Fruit fly (Drosophila melanogaster) whole organism, embryonic: ENCODE measurements around the gene Tmtc4.
A peak's percentile ranks its signal among the peaks of the same experiment; 100 is the strongest.

ENCODE experiments used
- ATbp ChIP-seq: fragments of 200-800 bp; sonication (Bioruptor generic); optimal IDR thresholded peaks from 2 replicates; lab custom pipeline; 2017; ENCODE audit warnings: missing biosample characterization, mild to moderate bottlenecking, missing genetic modification characterization, missing genetic modification reagents
- Antp ChIP-seq: fragments of 200-800 bp; sonication (Bioruptor generic); optimal IDR thresholded peaks from 3 replicates; lab custom pipeline; 2016; ENCODE audit warnings: missing biosample characterization, missing genetic modification characterization
- Asciz ChIP-seq: fragments of 200-800 bp; sonication (Bioruptor generic); optimal IDR thresholded peaks from 2 replicates; lab custom pipeline; 2017; ENCODE audit warnings: missing biosample characterization, mild to moderate bottlenecking, missing genetic modification characterization, missing genetic modification reagents
- CG10209 ChIP-seq: fragments of 200-800 bp; sonication (Bioruptor generic); optimal IDR thresholded peaks from 3 replicates; lab custom pipeline; 2017; ENCODE audit warnings: missing biosample characterization, mild to moderate bottlenecking, missing genetic modification characterization, missing genetic modification reagents
- CG10274 ChIP-seq: fragments of 200-800 bp; sonication (Bioruptor generic); optimal IDR thresholded peaks from 3 replicates; lab custom pipeline; 2017; ENCODE audit warnings: missing biosample characterization, mild to moderate bottlenecking, missing genetic modification characterization
- CG10431 ChIP-seq: fragments of 200-800 bp; sonication (Bioruptor generic); optimal IDR thresholded peaks from 3 replicates; lab custom pipeline; 2018; ENCODE audit warnings: missing biosample characterization, mild to moderate bottlenecking, missing genetic modification characterization
- CG10462 ChIP-seq: fragments of 200-800 bp; sonication (Bioruptor generic); optimal IDR thresholded peaks from 2 replicates; lab custom pipeline; 2016; ENCODE audit warnings: missing biosample characterization, missing genetic modification characterization
- CG14667 ChIP-seq: fragments of 200-800 bp; sonication (Bioruptor generic); IDR thresholded peaks from 2 replicates; pipeline ENCODE4 v1.3.6; 2022; ENCODE audit warnings: missing biosample characterization, missing genetic modification characterization
- CG14710 ChIP-seq: fragments of 200-800 bp; sonication (Bioruptor generic); optimal IDR thresholded peaks from 3 replicates; lab custom pipeline; 2019; ENCODE audit warnings: missing biosample characterization, mild to moderate bottlenecking, missing genetic modification characterization, moderate library complexity
- CG1603 ChIP-seq: fragments of 200-800 bp; sonication (Bioruptor generic); optimal IDR thresholded peaks from 2 replicates; lab custom pipeline; 2019; ENCODE audit warnings: missing biosample characterization, mild to moderate bottlenecking, missing genetic modification characterization, moderate library complexity
- CG16813 ChIP-seq: fragments of 200-800 bp; sonication (Bioruptor generic); IDR thresholded peaks from 3 replicates; pipeline ENCODE4 v1.3.6; 2022; ENCODE audit warnings: missing biosample characterization, missing genetic modification characterization; ENCODE audit not compliant: partially characterized antibody
- CG34224 ChIP-seq: fragments of 200-800 bp; sonication (Bioruptor generic); IDR thresholded peaks from 3 replicates; pipeline ENCODE4 v1.3.6; 2022; ENCODE audit warnings: missing biosample characterization, missing genetic modification characterization; ENCODE audit not compliant: partially characterized antibody
- CG34422 ChIP-seq: fragments of 200-800 bp; sonication (Bioruptor generic); IDR thresholded peaks from 3 replicates; pipeline ENCODE4 v1.3.6; 2022; ENCODE audit warnings: missing biosample characterization, missing genetic modification characterization
- CG3838 ChIP-seq: fragments of 200-800 bp; sonication (Bioruptor generic); optimal IDR thresholded peaks from 3 replicates; lab custom pipeline; 2016; ENCODE audit warnings: missing biosample characterization, missing genetic modification characterization
- CG3995 ChIP-seq: fragments of 200-800 bp; sonication (Bioruptor generic); optimal IDR thresholded peaks from 3 replicates; lab custom pipeline; 2016; ENCODE audit warnings: missing biosample characterization, missing genetic modification characterization
- CG42726 ChIP-seq: fragments of 200-800 bp; sonication (Bioruptor generic); IDR thresholded peaks from 2 replicates; pipeline ENCODE4 v1.3.6; 2022; ENCODE audit warnings: missing biosample characterization, missing genetic modification characterization; ENCODE audit not compliant: partially characterized antibody
- CG4617 ChIP-seq: fragments of 200-800 bp; sonication (Bioruptor generic); optimal IDR thresholded peaks from 3 replicates; lab custom pipeline; 2016; ENCODE audit warnings: missing biosample characterization, missing genetic modification characterization, borderline replicate concordance
- CG6254 ChIP-seq: fragments of 200-800 bp; sonication (Bioruptor generic); optimal IDR thresholded peaks from 3 replicates; lab custom pipeline; 2017; ENCODE audit warnings: mild to moderate bottlenecking, missing biosample characterization, missing genetic modification reagents, missing genetic modification characterization
- CG6689 ChIP-seq: fragments of 200-800 bp; sonication (Bioruptor generic); IDR thresholded peaks from 2 replicates; pipeline ENCODE4 v1.3.6; 2022; ENCODE audit warnings: missing biosample characterization, missing genetic modification characterization
- CG7928 ChIP-seq: fragments of 200-800 bp; sonication (Bioruptor generic); optimal IDR thresholded peaks from 2 replicates; lab custom pipeline; 2017; ENCODE audit warnings: missing biosample characterization, mild to moderate bottlenecking, missing genetic modification characterization
- Dek ChIP-seq: fragments of 200-800 bp; sonication (Bioruptor generic); optimal IDR thresholded peaks from 3 replicates; lab custom pipeline; 2019; ENCODE audit warnings: missing biosample characterization, mild to moderate bottlenecking, missing genetic modification characterization, moderate library complexity
- E2f2 ChIP-seq: fragments of 200-800 bp; sonication (Bioruptor generic); IDR thresholded peaks from 2 replicates; pipeline ENCODE4 v1.3.6; 2022; ENCODE audit warnings: missing biosample characterization, missing genetic modification characterization
- MBD-R2 ChIP-seq: fragments of 200-800 bp; sonication (Bioruptor generic); IDR thresholded peaks from 2 replicates; pipeline ENCODE4 v1.3.6; 2022; ENCODE audit warnings: missing biosample characterization, missing genetic modification characterization
- MTF-1 ChIP-seq: fragments of 200-800 bp; sonication (Bioruptor generic); optimal IDR thresholded peaks from 2 replicates; lab custom pipeline; 2018; ENCODE audit warnings: missing biosample characterization, mild to moderate bottlenecking, missing genetic modification characterization, borderline replicate concordance
- Med ChIP-seq: fragments of 200-800 bp; sonication (Bioruptor generic); peaks from one replicate; lab custom pipeline; 2016; ENCODE audit warnings: missing biosample characterization, missing genetic modification characterization, mild to moderate bottlenecking, inconsistent platforms, moderate library complexity
- NC2β ChIP-seq: fragments of 200-800 bp; sonication (Bioruptor generic); optimal IDR thresholded peaks from 2 replicates; lab custom pipeline; 2016; ENCODE audit warnings: missing biosample characterization, missing genetic modification characterization
- Optix ChIP-seq: fragments of 200-800 bp; sonication (Bioruptor generic); IDR thresholded peaks from 3 replicates; pipeline ENCODE4 v1.3.6; 2022; ENCODE audit warnings: missing biosample characterization, missing genetic modification characterization
- Sin3A ChIP-seq: fragments of >200 bp; optimal IDR thresholded peaks from 2 replicates; lab custom pipeline; 2018
- Usf ChIP-seq: fragments of 200-800 bp; sonication (Bioruptor generic); optimal IDR thresholded peaks from 2 replicates; lab custom pipeline; 2017; ENCODE audit warnings: missing genotype, missing biosample characterization, missing genetic modification characterization
- amos ChIP-seq: fragments of 200-800 bp; sonication (Bioruptor generic); IDR thresholded peaks from 2 replicates; pipeline ENCODE4 v1.3.6; 2022; ENCODE audit warnings: missing biosample characterization, missing genetic modification characterization; ENCODE audit not compliant: partially characterized antibody
- ato ChIP-seq: fragments of 200-800 bp; sonication (Bioruptor generic); IDR thresholded peaks from 2 replicates; pipeline ENCODE4 v1.3.6; 2022; ENCODE audit warnings: missing biosample characterization, missing genetic modification characterization; ENCODE audit not compliant: partially characterized antibody
- az2 ChIP-seq: fragments of 200-800 bp; sonication (Bioruptor generic); optimal IDR thresholded peaks from 3 replicates; lab custom pipeline; 2016; ENCODE audit warnings: missing biosample characterization, missing genetic modification characterization
- chinmo ChIP-seq: fragments of 200-800 bp; sonication (Bioruptor generic); IDR thresholded peaks from 4 replicates; pipeline ENCODE4 v1.3.6; 2022; ENCODE audit warnings: missing biosample characterization, missing genetic modification characterization; ENCODE audit not compliant: partially characterized antibody
- en ChIP-seq: fragments of 200-800 bp; sonication (Bioruptor generic); optimal IDR thresholded peaks from 2 replicates; lab custom pipeline; 2016; ENCODE audit warnings: missing biosample characterization, missing genetic modification characterization
- ewg ChIP-seq: fragments of 200-800 bp; sonication (Bioruptor generic); optimal IDR thresholded peaks from 3 replicates; lab custom pipeline; 2017; ENCODE audit warnings: mild to moderate bottlenecking, missing biosample characterization, missing genetic modification reagents, missing genetic modification characterization
- exex ChIP-seq: fragments of 200-800 bp; sonication (Bioruptor generic); optimal IDR thresholded peaks from 4 replicates; lab custom pipeline; 2018; ENCODE audit warnings: missing biosample characterization, mild to moderate bottlenecking, missing genetic modification characterization, moderate library complexity
- mirr ChIP-seq: fragments of 200-800 bp; sonication (Bioruptor generic); optimal IDR thresholded peaks from 3 replicates; lab custom pipeline; 2018; ENCODE audit warnings: missing biosample characterization, mild to moderate bottlenecking, missing genetic modification characterization
- nerfin-2 ChIP-seq: fragments of 200-800 bp; sonication (Bioruptor generic); IDR thresholded peaks from 2 replicates; pipeline ENCODE4 v1.3.6; 2022; ENCODE audit warnings: missing biosample characterization, missing genetic modification characterization; ENCODE audit not compliant: partially characterized antibody
- pan ChIP-seq, 4 experiments: fragments of >200 bp in 3 of 4; fragments of 200-800 bp in 1 of 4; sonication (Bioruptor generic) in 1 of 4; optimal IDR thresholded peaks in 3 of 4; IDR thresholded peaks in 1 of 4; 2 replicates each; pipeline versions ENCODE4 v1.3.6 to Lab custom; 2017 to 2022; ENCODE audit warnings: missing biosample characterization in 2 of 4, missing genetic modification characterization in 2 of 4, mixed read lengths in 1 of 4
- run ChIP-seq: fragments of 200-800 bp; sonication (Bioruptor generic); optimal IDR thresholded peaks from 3 replicates; lab custom pipeline; 2018; ENCODE audit warnings: missing biosample characterization, mild to moderate bottlenecking, missing genetic modification characterization
- sens ChIP-seq: fragments of 200-800 bp; sonication (Bioruptor generic); peaks from one replicate; lab custom pipeline; 2016; ENCODE audit warnings: missing biosample characterization, missing genetic modification characterization
- tgo ChIP-seq: fragments of 200-800 bp; sonication (Bioruptor generic); IDR thresholded peaks from 3 replicates; pipeline ENCODE4 v1.3.6; 2022; ENCODE audit warnings: missing biosample characterization, missing genetic modification characterization
- trem ChIP-seq: fragments of 200-800 bp; optimal IDR thresholded peaks from 3 replicates; lab custom pipeline; 2019; ENCODE audit warnings: missing biosample characterization, mild to moderate bottlenecking, missing genetic modification characterization, moderate library complexity
- ttk ChIP-seq: fragments of 200-800 bp; sonication (Bioruptor generic); IDR thresholded peaks from 2 replicates; pipeline ENCODE4 v2.1.2; 2022; ENCODE audit warnings: missing biosample characterization, missing genetic modification characterization
- tup ChIP-seq: fragments of 200-800 bp; sonication (Bioruptor generic); optimal IDR thresholded peaks from 2 replicates; lab custom pipeline; 2016; ENCODE audit warnings: missing biosample characterization, mild to moderate bottlenecking, missing genetic modification characterization, moderate library complexity
- zen2 ChIP-seq: fragments of 200-800 bp; sonication (Bioruptor generic); IDR thresholded peaks from 3 replicates; pipeline ENCODE4 v1.3.6; 2022; ENCODE audit warnings: missing biosample characterization, missing genetic modification characterization; ENCODE audit not compliant: partially characterized antibody

The Tmtc4 gene

dm6 chr3R:15356645-15357431 lies 5.8 kb downstream of the Tmtc4 start, which contains the start of the genes Atg4b and Hibch (continued):
- TF ChIP-seq CG10431 (GFP tag; lab: Kevin White, UChicago) (peak; percentile 46), az2 (peak; percentile 82), CG7928 (GFP tag; lab: Kevin White, UChicago) (peak; percentile 55), CG14667 (GFP tag; lab: Robert Waterston, UW) (peak; percentile 75), trem (peak; percentile 87), CG3995 (GFP tag; lab: Kevin White, UChicago) (peak; percentile 57)
- TF ChIP-seq, all 482 proteins: peak for 317

dm6 chr3R:15361490-15361889 lies 10.5 kb downstream of the Tmtc4 start, which contains the start of the genes Cog2 and Trax:
Gene Cog2 (minus strand): TSS chr3R:15361657.
Gene Trax (plus strand): TSS chr3R:15361692.
- TF ChIP-seq en, result no peak
- no peak for TF ChIP-seq exex (tag; lab: Kevin White, UChicago)
- TF ChIP-seq run (tag; lab: Kevin White, UChicago), result no peak
- peak; percentile 92 for TF ChIP-seq zen2 (GFP tag; lab: Robert Waterston, UW)
- peak; percentile 49 for TF ChIP-seq CG4617 (GFP tag; lab: Kevin White, UChicago)
- TF ChIP-seq CG16813 (GFP tag; lab: Robert Waterston, UW), result peak; percentile 77
- TF ChIP-seq sens, result no peak
- no peak for TF ChIP-seq Dek (tag; lab: Kevin White, UChicago)
- no peak for TF ChIP-seq Usf (GFP tag; lab: Kevin White, UChicago)
- no peak for TF ChIP-seq MTF-1 (GFP tag; lab: Kevin White, UChicago)
- no peak for TF ChIP-seq NC2β (GFP tag; lab: Kevin White, UChicago)
- peak; percentile 82 for TF ChIP-seq amos (GFP tag; lab: Robert Waterston, UW)
- 0 out of 3 replicates have a peak, but pooled peaks have one; percentile 9 for TF ChIP-seq CG34422
- peak; percentile 81; the same call in 3 of the 4 replicates for TF ChIP-seq chinmo (GFP tag; lab: Robert Waterston, UW)
- TF ChIP-seq mirr (GFP tag; lab: Kevin White, UChicago), result no peak
- TF ChIP-seq MBD-R2 (GFP tag; lab: Robert Waterston, UW), result peak; percentile 82
- no peak for TF ChIP-seq CG14710 (tag; lab: Kevin White, UChicago)
- no peak for TF ChIP-seq ATbp (GFP tag; lab: Kevin White, UChicago)
- no peak for TF ChIP-seq CG6254
- no peak for TF ChIP-seq CG6689
- TF ChIP-seq Optix (GFP tag; lab: Robert Waterston, UW), result no peak
- TF ChIP-seq CG34224 (GFP tag; lab: Robert Waterston, UW), result peak; percentile 94
- no peak for TF ChIP-seq pan (optimal IDR thresholded peaks at IDR 0.05; lab: Kevin White, UChicago)
- TF ChIP-seq pan (GFP tag; optimal IDR thresholded peaks at IDR 0.05 in 1 of 2, IDR thresholded peaks at IDR 0.05 in 1 of 2), result no peak
- TF ChIP-seq Asciz (GFP tag; lab: Kevin White, UChicago), result no peak
- no peak for TF ChIP-seq tgo
- no peak for TF ChIP-seq ttk (GFP tag; lab: Robert Waterston, UW)
- no peak for TF ChIP-seq CG10274 (GFP tag; lab: Kevin White, UChicago)
- peak; percentile 41 for TF ChIP-seq Sin3A (lab: Kevin White, UChicago)
- TF ChIP-seq tup, result no peak
- no peak for TF ChIP-seq CG10462 (GFP tag; lab: Kevin White, UChicago)
- TF ChIP-seq ewg (GFP tag; lab: Kevin White, UChicago), result no peak
- peak; percentile 70 for TF ChIP-seq ato (GFP tag; lab: Robert Waterston, UW)
- peak; percentile 33; the same call in 1 of the 2 replicates for TF ChIP-seq E2f2
- TF ChIP-seq CG3838, result no peak
- no peak for TF ChIP-seq CG10209
- TF ChIP-seq nerfin-2 (GFP tag; lab: Robert Waterston, UW), result peak; percentile 53; the same call in 1 of the 2 replicates
- peak; percentile 7 for TF ChIP-seq CG1603 (tag; lab: Kevin White, UChicago)
- TF ChIP-seq CG42726, result peak; percentile 91
- TF ChIP-seq Med, result peak; percentile 73
- TF ChIP-seq Antp (GFP tag; lab: Kevin White, UChicago), result no peak
